Worm (Caenorhabditis elegans): ENCODE results near the gene srz-83.

srz-83 gene

ce11 chrIV:3552933-3553332, 48.7 kb downstream of the srz-83 start:
- TF ChIP-seq lin-13 (tag; optimal IDR thresholded peaks at IDR 0.05) (no peak), ceh-43 (GFP tag; optimal IDR thresholded peaks at IDR 0.05) (no peak), ceh-83 (GFP tag; optimal IDR thresholded peaks at IDR 0.05) (no peak), cnd-1 (tag; optimal IDR thresholded peaks at IDR 0.05) (no peak), flh-1 (GFP tag; optimal IDR thresholded peaks at IDR 0.05) (no peak), mab-5 (tag; optimal IDR thresholded peaks at IDR 0.05) (no peak), ztf-11 (tag; optimal IDR thresholded peaks at IDR 0.05) (no peak), mep-1 (tag; optimal IDR thresholded peaks at IDR 0.05) (no peak)

Measured in whole organism, mixed stage, embryonic.